Fruit fly (Drosophila melanogaster): ENCODE results near the gene CG42376.

Gene CG42376

DNA sequence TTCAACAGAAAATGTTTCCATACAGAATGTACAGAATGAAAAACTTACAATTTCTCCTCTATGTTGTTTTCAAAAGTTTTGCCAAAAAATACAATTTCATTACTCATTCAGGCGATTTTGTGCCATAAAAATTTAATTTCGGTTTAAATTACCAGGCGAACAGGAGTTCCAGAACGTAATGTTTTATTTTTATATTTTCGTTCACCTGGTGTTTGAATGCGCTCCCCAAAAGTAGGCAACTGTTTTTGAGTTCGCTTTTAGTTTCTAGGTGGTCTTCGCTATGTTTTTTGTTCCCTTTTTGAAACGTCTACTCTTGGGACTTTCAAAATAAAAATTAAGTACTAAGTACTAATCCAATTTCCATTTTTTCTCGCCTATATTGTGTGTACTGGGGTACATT is 11.0 kb downstream of the CG42376 start (continued):
- TF ChIP-seq Bgb (GFP tag; IDR thresholded peaks at IDR 0.05; ENCODE audit: partially characterized antibody): no peak

dm6 chrX:266978-267439 is 12.3 kb downstream of the CG42376 start, which contains the start of gene CG13376:
TSS of gene CG13376 (minus strand) at chrX:267028.
- no peak for TF ChIP-seq Ptx1 (GFP tag; IDR thresholded peaks at IDR 0.05)
- TF ChIP-seq CG17385 (GFP tag; optimal IDR thresholded peaks at IDR 0.05): no peak
- TF ChIP-seq Mad (GFP tag; optimal IDR thresholded peaks at IDR 0.05): no peak
- TF ChIP-seq Blimp-1 (GFP tag; optimal IDR thresholded peaks at IDR 0.05): no peak
- TF ChIP-seq Med (GFP tag): no peak
- no peak for TF ChIP-seq Rx (GFP tag; IDR thresholded peaks at IDR 0.05)
- no peak for TF ChIP-seq lov (optimal IDR thresholded peaks at IDR 0.05)
- no peak for TF ChIP-seq lov (GFP tag; IDR thresholded peaks at IDR 0.05)
- TF ChIP-seq kah (GFP tag; optimal IDR thresholded peaks at IDR 0.05): no peak
- no peak for TF ChIP-seq CG17912 (GFP tag; optimal IDR thresholded peaks at IDR 0.05)
- no peak for TF ChIP-seq CG13624 (GFP tag; optimal IDR thresholded peaks at IDR 0.05)
- TF ChIP-seq so (GFP tag; IDR thresholded peaks at IDR 0.05): no peak
- no peak for TF ChIP-seq CHES-1-like (GFP tag; optimal IDR thresholded peaks at IDR 0.05)
- no peak for TF ChIP-seq CG3995 (GFP tag; optimal IDR thresholded peaks at IDR 0.05)
- TF ChIP-seq CG1647 (GFP tag; optimal IDR thresholded peaks at IDR 0.05): no peak
- no peak for TF ChIP-seq sens-2 (GFP tag; IDR thresholded peaks at IDR 0.05)
- no peak for TF ChIP-seq yki (optimal IDR thresholded peaks at IDR 0.05)

DNA sequence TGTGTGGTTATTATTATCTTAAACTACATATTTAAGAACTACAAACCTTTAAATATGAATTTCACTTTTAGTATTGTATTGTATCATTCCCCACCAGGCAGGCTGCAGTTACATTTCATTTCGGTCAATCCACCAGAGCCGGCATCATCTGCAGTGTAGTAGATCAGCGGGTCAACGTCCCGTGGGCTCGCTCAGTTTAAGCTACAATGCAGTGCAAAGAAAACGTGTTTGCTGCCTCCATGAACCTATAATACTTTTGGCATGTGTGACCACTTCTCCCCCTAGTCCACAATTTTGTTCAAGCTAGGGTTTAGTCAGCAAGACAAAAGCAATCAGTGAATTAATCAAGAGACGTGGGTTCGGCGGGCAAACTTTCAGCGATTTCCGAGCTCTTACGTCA is 13.3 kb downstream of the CG42376 start:
- no peak for TF ChIP-seq ci (GFP tag; IDR thresholded peaks at IDR 0.05)
- peak; percentile 3 for TF ChIP-seq oc (tag; optimal IDR thresholded peaks at IDR 0.05)

DNA sequence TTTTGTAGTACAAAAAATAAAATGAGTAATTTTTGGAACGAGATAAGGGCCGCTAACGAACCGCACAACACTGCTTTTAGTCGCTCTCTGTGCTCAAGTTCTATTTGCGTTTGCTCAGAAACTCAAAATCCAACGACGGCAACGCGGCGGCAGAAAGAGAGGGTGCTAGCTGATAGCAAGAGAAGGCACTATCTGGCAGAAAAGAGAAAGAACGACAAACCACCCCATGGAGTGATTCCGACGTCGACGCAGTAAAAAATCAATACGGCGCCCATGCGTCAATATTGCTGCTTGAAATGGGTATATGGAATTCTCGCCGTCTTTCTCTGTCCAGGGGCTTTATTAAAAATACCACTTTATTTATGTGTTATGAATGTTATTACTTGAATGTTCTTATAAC is 21.4 kb downstream of the CG42376 start:
- TF ChIP-seq chm (GFP tag; IDR thresholded peaks at IDR 0.05): peak; percentile 70; the same call in 1 of the 2 replicates
- TF ChIP-seq seq (GFP tag; IDR thresholded peaks at IDR 0.05): peak; percentile 65; the same call in 1 of the 2 replicates
- TF ChIP-seq CG3163 (GFP tag; optimal IDR thresholded peaks at IDR 0.05): peak; percentile 73
- TF ChIP-seq Adf1 (GFP tag; IDR thresholded peaks at IDR 0.05): peak; percentile 69
- TF ChIP-seq CkIIα-i1 (GFP tag; IDR thresholded peaks at IDR 0.05): no peak
- no peak for TF ChIP-seq grau (tag; optimal IDR thresholded peaks at IDR 0.05)
- no peak for TF ChIP-seq cg (GFP tag; optimal IDR thresholded peaks at IDR 0.05)
- TF ChIP-seq Dll (GFP tag; IDR thresholded peaks at IDR 0.05; ENCODE audit: partially characterized antibody): 0 out of 4 replicates have a peak, but pooled peaks have one; percentile 25
- TF ChIP-seq ci (GFP tag; IDR thresholded peaks at IDR 0.05): peak; percentile 52; the same call in 2 of the 3 replicates
- no peak for TF ChIP-seq pho (GFP tag; optimal IDR thresholded peaks at IDR 0.05)
- peak; percentile 13 for TF ChIP-seq CG12769 (tag; optimal IDR thresholded peaks at IDR 0.05)
- peak; percentile 22 for TF ChIP-seq ATbp (GFP tag; optimal IDR thresholded peaks at IDR 0.05)
- peak; percentile 100 for TF ChIP-seq ewg (GFP tag; optimal IDR thresholded peaks at IDR 0.05)
- peak; percentile 56 for TF ChIP-seq ttk (GFP tag; IDR thresholded peaks at IDR 0.05)
- TF ChIP-seq Tbp (GFP tag; optimal IDR thresholded peaks at IDR 0.05): no peak
- peak; percentile 26 for TF ChIP-seq CG10543 (GFP tag; optimal IDR thresholded peaks at IDR 0.05)
- TF ChIP-seq CG10321 (GFP tag; IDR thresholded peaks at IDR 0.05): peak; percentile 67
- TF ChIP-seq CG2199 (GFP tag; IDR thresholded peaks at IDR 0.05): peak; percentile 76; the same call in 2 of the 3 replicates
- no peak for TF ChIP-seq sd (tag; optimal IDR thresholded peaks at IDR 0.05)
- 0 out of 2 replicates have a peak, but pooled peaks have one; percentile 26 for TF ChIP-seq Scr (GFP tag; IDR thresholded peaks at IDR 0.05; ENCODE audit: partially characterized antibody)
- peak; percentile 90 for TF ChIP-seq sens (GFP tag)
- TF ChIP-seq CG2712 (tag; optimal IDR thresholded peaks at IDR 0.05): peak; percentile 27
- no peak for TF ChIP-seq pan (optimal IDR thresholded peaks at IDR 0.05)
- TF ChIP-seq pan (GFP tag; optimal IDR thresholded peaks at IDR 0.05 in 1 of 2, IDR thresholded peaks at IDR 0.05 in 1 of 2): peak in 1 of 2 experiments; percentile 11
- no peak for TF ChIP-seq CG4820 (GFP tag; optimal IDR thresholded peaks at IDR 0.05)
- TF ChIP-seq corto (GFP tag; optimal IDR thresholded peaks at IDR 0.05): no peak
- peak; percentile 83 for TF ChIP-seq Med (GFP tag)
- peak; percentile 19 for TF ChIP-seq Deaf1 (tag; optimal IDR thresholded peaks at IDR 0.05)
- no peak for TF ChIP-seq disco-r (GFP tag; optimal IDR thresholded peaks at IDR 0.05)
- TF ChIP-seq Antp (GFP tag; optimal IDR thresholded peaks at IDR 0.05): no peak

Data from whole organism, embryonic.